Worm (Caenorhabditis elegans) whole organism, L1 larva: ENCODE results near the gene nhr-172.

Experiments used
- C04F5.9 ChIP-seq: sonication (generic microtip); optimal IDR thresholded peaks from 2 replicates; lab custom pipeline; 2016; ENCODE audit warnings: missing genetic modification characterization, missing compliant biosample characterization
- C34B4.2 ChIP-seq: sonication (generic microtip); optimal IDR thresholded peaks from 2 replicates; lab custom pipeline; 2017; ENCODE audit warnings: mild to moderate bottlenecking, missing genetic modification characterization, missing compliant biosample characterization
- F16B12.6 ChIP-seq: fragments of 150-350 bp; optimal IDR thresholded peaks from 2 replicates; lab custom pipeline; 2014; ENCODE audit warnings: missing biosample characterization, missing genetic modification characterization
- aha-1 ChIP-seq: fragments of 150-350 bp; optimal IDR thresholded peaks from 2 replicates; lab custom pipeline; 2014; ENCODE audit warnings: missing biosample characterization, missing genetic modification characterization
- alr-1 ChIP-seq: fragments of 200-800 bp; sonication (Bioruptor generic); optimal IDR thresholded peaks from 2 replicates; lab custom pipeline; 2018; ENCODE audit warnings: borderline replicate concordance, mild to moderate bottlenecking, missing genetic modification characterization, missing compliant biosample characterization
- ama-1 ChIP-seq: fragments of 150-350 bp; optimal IDR thresholded peaks from 2 replicates; lab custom pipeline; 2014
- ceh-63 ChIP-seq: fragments of 200-800 bp; sonication (Bioruptor generic); optimal IDR thresholded peaks from 2 replicates; lab custom pipeline; 2018; ENCODE audit warnings: mild to moderate bottlenecking, missing genetic modification characterization, missing compliant biosample characterization
- ceh-8 ChIP-seq: fragments of 200-800 bp; sonication (Bioruptor generic); optimal IDR thresholded peaks from 2 replicates; lab custom pipeline; 2018; ENCODE audit warnings: mild to moderate bottlenecking, missing genetic modification characterization, moderate library complexity, missing compliant biosample characterization
- dpl-1 ChIP-seq, 3 experiments: fragments of 150-350 bp in 2 of 3; sonication (generic microtip) in 1 of 3; optimal IDR thresholded peaks; 2 replicates each; lab custom pipeline; 2014 to 2017; ENCODE audit warnings: missing biosample characterization in 3 of 3, missing genetic modification characterization in 3 of 3, missing genetic modification reagents in 3 of 3
- dsc-1 ChIP-seq: sonication (generic microtip); optimal IDR thresholded peaks from 2 replicates; lab custom pipeline; 2016; ENCODE audit warnings: mild to moderate bottlenecking, missing genetic modification characterization, missing compliant biosample characterization
- efl-1 ChIP-seq, 4 experiments: fragments of 150-350 bp; optimal IDR thresholded peaks in 3 of 4; peaks in 1 of 4; 1 replicate in 1 of 4; 2 replicates in 3 of 4; lab custom pipeline; 2014; ENCODE audit warnings: missing biosample characterization in 2 of 4, missing genetic modification characterization in 2 of 4, missing genetic modification reagents in 2 of 4
- egl-27 ChIP-seq, 2 experiments: fragments of 150-350 bp in 1 of 2; sonication (generic microtip); optimal IDR thresholded peaks; 3 replicates each; lab custom pipeline; 2017 to 2018; ENCODE audit warnings: missing biosample characterization in 2 of 2, missing genetic modification characterization in 2 of 2, missing genetic modification reagents in 2 of 2
- ets-5 ChIP-seq: fragments of 200-800 bp; sonication (Bioruptor generic); IDR thresholded peaks from 2 replicates; pipeline ENCODE4 v1.3.6; 2022; ENCODE audit warnings: missing genetic modification characterization, missing compliant biosample characterization
- fkh-10 ChIP-seq: sonication (generic microtip); optimal IDR thresholded peaks from 2 replicates; lab custom pipeline; 2017; ENCODE audit warnings: missing biosample characterization, missing genetic modification reagents, missing genetic modification characterization
- fkh-4 ChIP-seq: sonication (generic microtip); optimal IDR thresholded peaks from 2 replicates; lab custom pipeline; 2016; ENCODE audit warnings: missing compliant biosample characterization, missing genetic modification characterization, borderline replicate concordance
- fos-1 ChIP-seq: fragments of 150-350 bp; optimal IDR thresholded peaks from 2 replicates; lab custom pipeline; 2014; ENCODE audit warnings: missing biosample characterization, missing genetic modification characterization
- grh-1 ChIP-seq: fragments of 200-800 bp; sonication (Bioruptor generic); IDR thresholded peaks from 2 replicates; pipeline ENCODE4 v1.3.6; 2022; ENCODE audit warnings: missing genetic modification reagents, missing genetic modification characterization, missing compliant biosample characterization
- hlh-17 ChIP-seq: fragments of 200-800 bp; sonication (Bioruptor generic); optimal IDR thresholded peaks from 2 replicates; lab custom pipeline; 2018; ENCODE audit warnings: missing genetic modification characterization, mild to moderate bottlenecking, missing compliant biosample characterization, moderate library complexity, borderline replicate concordance
- irx-1 ChIP-seq: sonication (generic microtip); optimal IDR thresholded peaks from 2 replicates; lab custom pipeline; 2016; ENCODE audit warnings: missing genetic modification characterization, missing compliant biosample characterization
- lin-15B ChIP-seq: fragments of 150-350 bp; sonication (generic microtip); optimal IDR thresholded peaks from 3 replicates; lab custom pipeline; 2014; ENCODE audit warnings: missing biosample characterization, missing genetic modification characterization
- lin-39 ChIP-seq: fragments of 150-350 bp; optimal IDR thresholded peaks from 2 replicates; lab custom pipeline; 2014; ENCODE audit warnings: missing biosample characterization, missing genetic modification reagents, missing genetic modification characterization
- lsy-2 ChIP-seq, 2 experiments: fragments of 150-350 bp; optimal IDR thresholded peaks; 2 replicates each; lab custom pipeline; 2014; ENCODE audit warnings: missing biosample characterization in 2 of 2, missing genetic modification characterization in 2 of 2
- mdl-1 ChIP-seq, 2 experiments: fragments of 150-350 bp; optimal IDR thresholded peaks; 2 replicates each; lab custom pipeline; 2014 to 2017; ENCODE audit warnings: missing biosample characterization in 2 of 2, missing genetic modification characterization in 2 of 2, inconsistent platforms in 1 of 2
- mef-2 ChIP-seq: fragments of 150-350 bp; optimal IDR thresholded peaks from 2 replicates; lab custom pipeline; 2014; ENCODE audit warnings: missing biosample characterization, missing genetic modification characterization
- nhr-19 ChIP-seq: fragments of 200-800 bp; sonication (Bioruptor generic); conservative IDR thresholded peaks from 2 replicates; pipeline ENCODE4 v1.3.6; 2022; ENCODE audit warnings: missing genetic modification characterization, missing compliant biosample characterization
- nhr-237 ChIP-seq: fragments of 150-350 bp; optimal IDR thresholded peaks from 2 replicates; lab custom pipeline; 2014; ENCODE audit warnings: missing biosample characterization, missing genetic modification characterization
- nhr-71 ChIP-seq: sonication (generic microtip); optimal IDR thresholded peaks from 2 replicates; lab custom pipeline; 2016; ENCODE audit warnings: mild to moderate bottlenecking, missing genetic modification characterization, moderate library complexity, missing compliant biosample characterization
- nhr-76 ChIP-seq: sonication (generic microtip); optimal IDR thresholded peaks from 2 replicates; lab custom pipeline; 2017; ENCODE audit warnings: missing biosample characterization, missing genetic modification characterization
- nhr-77 ChIP-seq: fragments of 150-350 bp; optimal IDR thresholded peaks from 2 replicates; lab custom pipeline; 2014; ENCODE audit warnings: missing biosample characterization, missing genetic modification characterization
- nhr-84 ChIP-seq: sonication (generic microtip); optimal IDR thresholded peaks from 2 replicates; lab custom pipeline; 2017; ENCODE audit warnings: missing biosample characterization, missing genetic modification characterization
- nhr-85 ChIP-seq: sonication (generic microtip); peaks from one replicate; lab custom pipeline; 2016; ENCODE audit warnings: missing genetic modification characterization, inconsistent platforms, missing compliant biosample characterization
- pag-3 ChIP-seq: sonication (generic microtip); optimal IDR thresholded peaks from 2 replicates; lab custom pipeline; 2017; ENCODE audit warnings: missing genetic modification characterization, mild to moderate bottlenecking, missing compliant biosample characterization, antibody characterized with exemption, borderline replicate concordance; ENCODE audit not compliant: insufficient read depth
- pax-3 ChIP-seq: fragments of 200-800 bp; sonication (Bioruptor generic); optimal IDR thresholded peaks from 2 replicates; lab custom pipeline; 2018; ENCODE audit warnings: mild to moderate bottlenecking, missing genetic modification characterization, moderate library complexity, missing compliant biosample characterization
- pqm-1 ChIP-seq: sonication (generic microtip); optimal IDR thresholded peaks from 3 replicates; lab custom pipeline; 2017; ENCODE audit warnings: missing biosample characterization, missing genetic modification characterization
- snu-23 ChIP-seq: sonication (generic microtip); optimal IDR thresholded peaks from 2 replicates; lab custom pipeline; 2016; ENCODE audit warnings: missing genetic modification characterization, missing compliant biosample characterization
- sox-4 ChIP-seq: sonication (generic microtip); optimal IDR thresholded peaks from 2 replicates; lab custom pipeline; 2016; ENCODE audit warnings: missing genetic modification characterization, missing compliant biosample characterization
- sptf-1 ChIP-seq: fragments of 150-350 bp; optimal IDR thresholded peaks from 2 replicates; lab custom pipeline; 2014; ENCODE audit warnings: missing biosample characterization, missing genetic modification characterization
- sup-37 ChIP-seq: fragments of 200-800 bp; sonication (Bioruptor generic); optimal IDR thresholded peaks from 2 replicates; lab custom pipeline; 2018; ENCODE audit warnings: mild to moderate bottlenecking, missing genetic modification characterization, missing compliant biosample characterization
- tbx-2 ChIP-seq: sonication (generic microtip); optimal IDR thresholded peaks from 2 replicates; lab custom pipeline; 2016; ENCODE audit warnings: missing genetic modification characterization, missing compliant biosample characterization
- unc-130 ChIP-seq: fragments of 150-350 bp; optimal IDR thresholded peaks from 2 replicates; lab custom pipeline; 2017; ENCODE audit warnings: missing biosample characterization, missing genetic modification characterization, inconsistent platforms
- unc-98 ChIP-seq: fragments of 200-800 bp; sonication (Bioruptor generic); IDR thresholded peaks from 2 replicates; pipeline ENCODE4 v1.3.6; 2022; ENCODE audit warnings: missing genetic modification characterization, missing compliant biosample characterization
- vab-15 ChIP-seq: sonication (generic microtip); optimal IDR thresholded peaks from 2 replicates; lab custom pipeline; 2017; ENCODE audit warnings: missing genotype, mild to moderate bottlenecking, missing genetic modification characterization, missing compliant biosample characterization
- xbp-1 ChIP-seq: sonication (generic microtip); optimal IDR thresholded peaks from 2 replicates; lab custom pipeline; 2016; ENCODE audit warnings: missing genetic modification characterization, missing compliant biosample characterization
- zag-1 ChIP-seq: fragments of 150-350 bp; optimal IDR thresholded peaks from 2 replicates; lab custom pipeline; 2014; ENCODE audit warnings: missing biosample characterization, missing genetic modification characterization

The nhr-172 gene

DNA sequence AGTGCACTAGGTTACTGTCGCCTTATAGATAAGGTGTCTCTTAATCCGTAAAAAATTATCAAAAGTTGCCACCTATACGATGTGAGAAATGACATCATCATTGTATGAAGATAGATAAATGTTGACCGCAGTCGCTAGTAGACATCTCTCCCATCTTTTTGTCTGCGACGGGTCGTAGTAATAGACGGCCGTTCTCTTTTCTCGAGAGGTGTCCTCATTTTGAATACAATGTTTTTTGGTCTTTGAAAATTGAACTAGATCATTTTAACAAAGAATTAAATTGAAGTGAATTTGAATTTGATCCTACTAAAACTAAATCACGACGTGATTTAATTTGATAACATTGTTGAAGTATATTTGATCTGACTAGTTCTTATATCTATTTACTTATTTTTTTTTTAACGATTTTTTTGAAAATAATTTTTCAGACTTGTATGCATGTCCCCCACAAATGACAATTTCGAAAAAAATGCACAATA lies at the start of gene nhr-172, which contains the start of gene str-31:
Gene nhr-172, plus strand, starts transcription at position 429 of the 479 bp plus-strand sequence.
Gene str-31, minus strand, starts transcription at position 101 of the 479 bp plus-strand sequence.
- TF ChIP-seq nhr-77 (tag; lab: Kevin White, UChicago) (no peak), sox-4 (tag; lab: Kevin White, UChicago) (no peak), grh-1 (GFP tag; lab: Robert Waterston, UW) (no peak), C04F5.9 (no peak), unc-130 (tag; lab: Kevin White, UChicago) (no peak), sptf-1 (no peak), fos-1 (tag; lab: Kevin White, UChicago) (no peak), fkh-10 (no peak), pag-3 (tag; lab: Kevin White, UChicago) (no peak), efl-1 (optimal IDR thresholded peaks at IDR 0.05; lab: Kevin White, UChicago) (no peak), efl-1 (GFP tag; optimal IDR thresholded peaks at IDR 0.05 in 1 of 2; lab: Kevin White, UChicago) (no peak), fkh-4 (tag; lab: Kevin White, UChicago) (no peak), nhr-71 (tag; lab: Kevin White, UChicago) (no peak), vab-15 (tag; lab: Kevin White, UChicago) (no peak), aha-1 (no peak), ets-5 (GFP tag; lab: Robert Waterston, UW) (no peak), irx-1 (tag; lab: Kevin White, UChicago) (no peak), zag-1 (tag; lab: Kevin White, UChicago) (no peak)

DNA sequence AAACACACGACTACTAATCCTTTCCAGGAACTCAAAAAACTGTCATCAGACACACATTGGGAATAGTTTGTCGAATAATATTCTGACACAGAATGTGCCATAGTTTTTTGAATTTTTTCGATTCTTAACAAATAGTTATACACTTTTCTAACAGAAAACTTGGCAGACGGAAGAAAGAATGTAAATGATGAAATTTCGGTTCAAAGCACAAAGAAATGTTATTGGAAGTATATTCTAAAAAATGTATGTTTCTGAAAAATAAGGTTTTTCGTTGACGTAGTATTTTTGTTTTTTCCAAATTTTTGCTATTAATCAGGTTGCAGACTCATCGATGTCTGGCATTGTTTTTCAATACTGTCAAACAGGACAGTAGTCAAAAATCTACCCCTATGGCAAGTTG lies 47.9 kb upstream of the nhr-172 start, which contains the start of gene srh-92:
Gene srh-92, minus strand, starts transcription at position 101 of the 400 bp plus-strand sequence.
- no peak for TF ChIP-seq ama-1 (lab: Kevin White, UChicago)
- no peak for TF ChIP-seq ceh-63
- no peak for TF ChIP-seq C34B4.2 (tag; lab: Kevin White, UChicago)
- no peak for TF ChIP-seq fos-1 (tag; lab: Kevin White, UChicago)
- no peak for TF ChIP-seq tbx-2 (tag; lab: Kevin White, UChicago)
- TF ChIP-seq dsc-1: no peak
- TF ChIP-seq nhr-237 (tag; lab: Kevin White, UChicago): no peak
- no peak for TF ChIP-seq nhr-76 (tag; lab: Kevin White, UChicago)
- TF ChIP-seq F16B12.6 (tag; lab: Kevin White, UChicago): no peak
- no peak for TF ChIP-seq hlh-17 (GFP tag; lab: Kevin White, UChicago)
- TF ChIP-seq pax-3 (tag; lab: Kevin White, UChicago): no peak
- no peak for TF ChIP-seq grh-1 (GFP tag; lab: Robert Waterston, UW)
- TF ChIP-seq lin-15B (tag; lab: Kevin White, UChicago): no peak
- TF ChIP-seq nhr-84 (tag; lab: Kevin White, UChicago): no peak
- no peak for TF ChIP-seq mdl-1 (tag; optimal IDR thresholded peaks at IDR 0.05; lab: Kevin White, UChicago)
- no peak for TF ChIP-seq alr-1 (tag; lab: Kevin White, UChicago)

DNA sequence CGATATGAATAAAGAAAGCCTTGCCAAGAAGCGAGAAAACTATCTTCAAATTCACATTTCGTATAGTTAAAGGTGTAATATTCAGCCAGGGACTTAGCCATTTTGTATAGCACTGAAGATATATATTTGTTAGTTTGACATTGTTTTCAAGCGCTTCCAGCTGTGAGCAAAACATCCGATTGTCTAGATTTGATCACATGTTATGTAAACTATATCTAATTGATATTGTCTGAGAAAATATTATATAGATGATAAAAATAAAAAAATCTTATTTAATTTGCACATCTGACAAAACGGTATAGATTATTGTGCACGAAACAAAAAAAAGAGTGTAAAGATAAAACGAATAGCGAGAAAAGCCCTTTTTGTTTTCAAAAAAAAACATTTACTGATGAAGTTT lies 44.1 kb upstream of the nhr-172 start, which contains the start of gene srh-89:
Gene srh-89, minus strand, starts transcription at position 101 of the 400 bp plus-strand sequence.
- TF ChIP-seq sup-37 (GFP tag; lab: Kevin White, UChicago): no peak
- no peak for TF ChIP-seq zag-1 (tag; lab: Kevin White, UChicago)
- TF ChIP-seq lsy-2 (tag; optimal IDR thresholded peaks at IDR 0.05; lab: Kevin White, UChicago): no peak
- TF ChIP-seq C04F5.9: no peak
- no peak for TF ChIP-seq lin-39 (tag; lab: Kevin White, UChicago)
- no peak for TF ChIP-seq nhr-19
- TF ChIP-seq xbp-1 (tag; lab: Kevin White, UChicago): no peak
- no peak for TF ChIP-seq fos-1 (tag; lab: Kevin White, UChicago)
- no peak for TF ChIP-seq nhr-85 (tag; lab: Kevin White, UChicago)
- TF ChIP-seq snu-23 (GFP tag; lab: Kevin White, UChicago): no peak
- no peak for TF ChIP-seq dpl-1 (GFP tag; optimal IDR thresholded peaks at IDR 0.05; lab: Kevin White, UChicago)
- no peak for TF ChIP-seq egl-27 (tag; optimal IDR thresholded peaks at IDR 0.05; lab: Kevin White, UChicago)
- TF ChIP-seq nhr-76 (tag; lab: Kevin White, UChicago): no peak
- no peak for TF ChIP-seq pqm-1 (tag; lab: Kevin White, UChicago)
- no peak for TF ChIP-seq unc-98 (GFP tag; lab: Robert Waterston, UW)
- TF ChIP-seq ceh-8 (GFP tag; lab: Kevin White, UChicago): no peak
- no peak for TF ChIP-seq mef-2 (tag; lab: Kevin White, UChicago)
- no peak for TF ChIP-seq aha-1
